Worm (Caenorhabditis elegans): ENCODE data around the gene sox-4.

- no peak for TF ChIP-seq nhr-237 (tag; optimal IDR thresholded peaks at IDR 0.05)
- TF ChIP-seq unc-39 (tag; optimal IDR thresholded peaks at IDR 0.05) = no peak
- TF ChIP-seq mab-5 (tag; optimal IDR thresholded peaks at IDR 0.05) = no peak
- no peak for TF ChIP-seq blmp-1 (tag; optimal IDR thresholded peaks at IDR 0.05)
- no peak for TF ChIP-seq flh-1 (GFP tag; optimal IDR thresholded peaks at IDR 0.05)
- no peak for TF ChIP-seq nhr-28 (tag; optimal IDR thresholded peaks at IDR 0.05)
- TF ChIP-seq unc-120 (tag; optimal IDR thresholded peaks at IDR 0.05; ENCODE audit: poor library complexity, severe bottlenecking) = no peak
These were observed 8.3 kb upstream of the sox-4 start for ce11 chrX:3517141-3517540.
